Worm (Caenorhabditis elegans) whole organism, early embryonic: ENCODE measurements around the gene C44B7.5.
"Not testable (repeated sequence)": the region's sequence is repeated elsewhere in the genome, so short reads cannot be mapped to it uniquely, and the experiment has no call there.

Experiments
- B0310.2 ChIP-seq: sonication (generic microtip); optimal IDR thresholded peaks from 2 replicates; lab custom pipeline; 2016; ENCODE audit warnings: mild to moderate bottlenecking, missing genetic modification characterization, missing compliant biosample characterization
- F13C5.2 ChIP-seq: sonication (generic microtip); optimal IDR thresholded peaks from 2 replicates; lab custom pipeline; 2017; ENCODE audit warnings: mild to moderate bottlenecking, missing genetic modification characterization, inconsistent platforms, missing compliant biosample characterization
- aly-1 ChIP-seq: sonication (generic microtip); optimal IDR thresholded peaks from 2 replicates; lab custom pipeline; 2016; ENCODE audit warnings: missing genetic modification characterization, missing compliant biosample characterization
- ama-1 ChIP-seq: fragments of 150-350 bp; optimal IDR thresholded peaks from 2 replicates; lab custom pipeline; 2014
- ceh-13 ChIP-seq: fragments of 200-800 bp; sonication (Bioruptor generic); optimal IDR thresholded peaks from 2 replicates; lab custom pipeline; 2018; ENCODE audit warnings: mild to moderate bottlenecking, missing genetic modification characterization, missing compliant biosample characterization
- ceh-36 ChIP-seq: sonication (generic microtip); optimal IDR thresholded peaks from 2 replicates; lab custom pipeline; 2016; ENCODE audit warnings: missing genetic modification characterization, inconsistent platforms, missing compliant biosample characterization
- ets-7 ChIP-seq: sonication (generic microtip); optimal IDR thresholded peaks from 2 replicates; lab custom pipeline; 2016; ENCODE audit warnings: missing genotype, missing genetic modification characterization, missing compliant biosample characterization
- flt-1 ChIP-seq: fragments of 200-800 bp; sonication (Bioruptor generic); IDR thresholded peaks from 2 replicates; pipeline ENCODE4 v1.3.6; 2022; ENCODE audit warnings: missing genetic modification characterization, missing compliant biosample characterization
- hmbx-1 ChIP-seq: sonication (generic microtip); optimal IDR thresholded peaks from 2 replicates; lab custom pipeline; 2016; ENCODE audit warnings: mild to moderate bottlenecking, missing genetic modification characterization, missing compliant biosample characterization
- hmg-4 ChIP-seq: fragments of 200-800 bp; sonication (Bioruptor generic); optimal IDR thresholded peaks from 2 replicates; lab custom pipeline; 2018; ENCODE audit warnings: mild to moderate bottlenecking, missing genetic modification characterization, missing compliant biosample characterization
- hnd-1 ChIP-seq: sonication (generic microtip); optimal IDR thresholded peaks from 2 replicates; lab custom pipeline; 2016; ENCODE audit warnings: missing genetic modification characterization, missing compliant biosample characterization
- pes-1 ChIP-seq: fragments of 200-800 bp; sonication (Bioruptor generic); IDR thresholded peaks from 2 replicates; pipeline ENCODE4 v1.3.6; 2022; ENCODE audit warnings: missing genetic modification reagents, missing genetic modification characterization, missing compliant biosample characterization
- scrt-1 ChIP-seq: fragments of 200-800 bp; sonication (Bioruptor generic); IDR thresholded peaks from 2 replicates; pipeline ENCODE4 v1.3.6; 2022; ENCODE audit warnings: missing genetic modification characterization, missing compliant biosample characterization
- sea-1 ChIP-seq: fragments of 200-800 bp; sonication (Bioruptor generic); conservative IDR thresholded peaks from 2 replicates; pipeline ENCODE4 v1.3.6; 2022; ENCODE audit warnings: missing genetic modification characterization, missing compliant biosample characterization
- tbx-11 ChIP-seq: fragments of 200-800 bp; sonication (Bioruptor generic); IDR thresholded peaks from 2 replicates; pipeline ENCODE4 v1.3.6; 2022; ENCODE audit warnings: missing genetic modification characterization, missing compliant biosample characterization
- tbx-37 ChIP-seq: fragments of 200-800 bp; sonication (Bioruptor generic); conservative IDR thresholded peaks from 2 replicates; pipeline ENCODE4 v1.3.6; 2022; ENCODE audit warnings: missing genetic modification reagents, missing genetic modification characterization, missing compliant biosample characterization
- tra-4 ChIP-seq: sonication (generic microtip); optimal IDR thresholded peaks from 2 replicates; lab custom pipeline; 2017; ENCODE audit warnings: missing genetic modification characterization, missing compliant biosample characterization

Gene C44B7.5

ce11 chrII:6909568-6910122 lies 37.3 kb upstream of the C44B7.5 start, which contains the start of gene asm-1:
asm-1 (plus strand) TSS chrII:6910072.
- TF ChIP-seq ceh-13 = no peak
- TF ChIP-seq flt-1 (GFP tag; lab: Robert Waterston, UW) = no peak
- no peak for TF ChIP-seq ceh-36 (tag; lab: Kevin White, UChicago)
- TF ChIP-seq tra-4 (tag; lab: Kevin White, UChicago) = no peak
- TF ChIP-seq F13C5.2 = no peak
- no peak for TF ChIP-seq hnd-1 (tag; lab: Kevin White, UChicago)
- TF ChIP-seq tbx-37 (GFP tag; lab: Robert Waterston, UW) = no peak
- TF ChIP-seq aly-1 (tag; lab: Kevin White, UChicago) = no peak
- TF ChIP-seq pes-1 = no peak
- TF ChIP-seq hmg-4 (GFP tag; lab: Kevin White, UChicago) = no peak
- TF ChIP-seq B0310.2 (tag; lab: Kevin White, UChicago) = no peak
- no peak for TF ChIP-seq hmbx-1 (tag; lab: Kevin White, UChicago)

ce11 chrII:6908689-6909088 lies 36.3 kb upstream of the C44B7.5 start:
- TF ChIP-seq scrt-1 (GFP tag; lab: Robert Waterston, UW) (no peak), ets-7 (no peak), ceh-13 (no peak), aly-1 (tag; lab: Kevin White, UChicago) (no peak), flt-1 (GFP tag; lab: Robert Waterston, UW) (no peak), ceh-36 (tag; lab: Kevin White, UChicago) (no peak), pes-1 (no peak), tra-4 (tag; lab: Kevin White, UChicago) (no peak), tbx-37 (GFP tag; lab: Robert Waterston, UW) (no peak), tbx-11 (GFP tag; lab: Robert Waterston, UW) (no peak)

ce11 chrII:6907657-6908056 lies 35.3 kb upstream of the C44B7.5 start, which contains the start of gene B0252.3:
B0252.3 (minus strand) TSS chrII:6907757.
- TF ChIP-seq ama-1; scrt-1 (GFP tag; lab: Robert Waterston, UW); B0310.2 (tag; lab: Kevin White, UChicago): not testable (repeated sequence)

- no peak for TF ChIP-seq ama-1
- TF ChIP-seq F13C5.2 = no peak
- TF ChIP-seq ets-7 = no peak
- no peak for TF ChIP-seq tbx-11 (GFP tag; lab: Robert Waterston, UW)
- TF ChIP-seq ceh-13 = no peak
- TF ChIP-seq sea-1 = no peak
- TF ChIP-seq hnd-1 (tag; lab: Kevin White, UChicago) = no peak
- TF ChIP-seq pes-1 = no peak
- no peak for TF ChIP-seq flt-1 (GFP tag; lab: Robert Waterston, UW)
- no peak for TF ChIP-seq B0310.2 (tag; lab: Kevin White, UChicago)
- TF ChIP-seq tbx-37 (GFP tag; lab: Robert Waterston, UW) = no peak
- TF ChIP-seq aly-1 (tag; lab: Kevin White, UChicago) = no peak
- no peak for TF ChIP-seq scrt-1 (GFP tag; lab: Robert Waterston, UW)
- TF ChIP-seq tra-4 (tag; lab: Kevin White, UChicago) = no peak
- no peak for TF ChIP-seq hmbx-1 (tag; lab: Kevin White, UChicago)
- no peak for TF ChIP-seq hmg-4 (GFP tag; lab: Kevin White, UChicago)
- no peak for TF ChIP-seq ceh-36 (tag; lab: Kevin White, UChicago)
Observed at ce11 chrII:6901795-6902194, 29.4 kb upstream of the C44B7.5 start, which contains the start of gene psmd-9. psmd-9 (plus strand) TSS chrII:6902095.

ce11 chrII:6900708-6901107 lies 28.3 kb upstream of the C44B7.5 start:
- TF ChIP-seq ceh-36 (tag; lab: Kevin White, UChicago) (no peak), tra-4 (tag; lab: Kevin White, UChicago) (no peak), scrt-1 (GFP tag; lab: Robert Waterston, UW) (no peak), pes-1 (no peak), F13C5.2 (no peak), B0310.2 (tag; lab: Kevin White, UChicago) (no peak), ceh-13 (no peak), hnd-1 (tag; lab: Kevin White, UChicago) (no peak)

- TF ChIP-seq hnd-1 (tag; lab: Kevin White, UChicago) (peak; percentile 3), B0310.2 (tag; lab: Kevin White, UChicago) (no peak), ets-7 (no peak), hmbx-1 (tag; lab: Kevin White, UChicago) (peak; percentile 4), ceh-13 (peak; percentile 27), aly-1 (tag; lab: Kevin White, UChicago) (peak; percentile 25), tra-4 (tag; lab: Kevin White, UChicago) (no peak), pes-1 (no peak; the same call in 1 of the 2 replicates), flt-1 (GFP tag; lab: Robert Waterston, UW) (peak; percentile 74), ama-1 (no peak), F13C5.2 (no peak), scrt-1 (GFP tag; lab: Robert Waterston, UW) (peak; percentile 80), ceh-36 (tag; lab: Kevin White, UChicago) (peak; percentile 89), tbx-37 (GFP tag; lab: Robert Waterston, UW) (no peak; the same call in 1 of the 2 replicates), tbx-11 (GFP tag; lab: Robert Waterston, UW) (peak; percentile 69), hmg-4 (GFP tag; lab: Kevin White, UChicago) (peak; percentile 63), sea-1 (0 out of 2 replicates have a peak, but pooled peaks have one; percentile 72)
Observed at ce11 chrII:6898017-6898779, 25.8 kb upstream of the C44B7.5 start, which contains the start of gene hrpl-1. hrpl-1 (plus strand) TSS chrII:6898729.

- no peak for TF ChIP-seq flt-1 (GFP tag; lab: Robert Waterston, UW)
- no peak for TF ChIP-seq tbx-11 (GFP tag; lab: Robert Waterston, UW)
- TF ChIP-seq hmbx-1 (tag; lab: Kevin White, UChicago) = no peak
- TF ChIP-seq aly-1 (tag; lab: Kevin White, UChicago) = no peak
- no peak for TF ChIP-seq tra-4 (tag; lab: Kevin White, UChicago)
- no peak for TF ChIP-seq sea-1
- TF ChIP-seq ama-1 = no peak
- no peak for TF ChIP-seq pes-1
- TF ChIP-seq scrt-1 (GFP tag; lab: Robert Waterston, UW) = no peak
- TF ChIP-seq B0310.2 (tag; lab: Kevin White, UChicago) = no peak
- TF ChIP-seq ceh-36 (tag; lab: Kevin White, UChicago) = no peak
- TF ChIP-seq tbx-37 (GFP tag; lab: Robert Waterston, UW) = no peak
- TF ChIP-seq hnd-1 (tag; lab: Kevin White, UChicago) = no peak
- TF ChIP-seq ceh-13 = no peak
- TF ChIP-seq ets-7 = no peak
- no peak for TF ChIP-seq hmg-4 (GFP tag; lab: Kevin White, UChicago)
- TF ChIP-seq F13C5.2 = no peak
Observed at ce11 chrII:6897507-6897906, 25.1 kb upstream of the C44B7.5 start, which contains the start of gene C44B7.11. C44B7.11 (minus strand) TSS chrII:6897540.
